Worm (Caenorhabditis elegans): ENCODE data around the gene tes-1.

ce11 chrIV:7453661-7454159 lies 2.5 kb upstream of the tes-1 start:
- TF ChIP-seq ztf-29 (GFP tag; IDR thresholded peaks at IDR 0.05) (no peak), ref-1 (GFP tag; conservative IDR thresholded peaks at IDR 0.05) (no peak), med-1 (GFP tag; optimal IDR thresholded peaks at IDR 0.05; ENCODE audit: insufficient read depth) (no peak)
